Worm (Caenorhabditis elegans) whole organism, L1 larva: ENCODE results near the gene F36G3.3.

ENCODE experiments used
- C04F5.9 ChIP-seq: sonication (generic microtip); optimal IDR thresholded peaks from 2 replicates; lab custom pipeline; 2016; ENCODE audit warnings: missing genetic modification characterization, missing compliant biosample characterization
- C16A3.4 ChIP-seq: fragments of 150-350 bp; optimal IDR thresholded peaks from 2 replicates; lab custom pipeline; 2014; ENCODE audit warnings: missing biosample characterization, missing genetic modification characterization
- C34B4.2 ChIP-seq: sonication (generic microtip); optimal IDR thresholded peaks from 2 replicates; lab custom pipeline; 2017; ENCODE audit warnings: mild to moderate bottlenecking, missing genetic modification characterization, missing compliant biosample characterization
- F16B12.6 ChIP-seq: fragments of 150-350 bp; optimal IDR thresholded peaks from 2 replicates; lab custom pipeline; 2014; ENCODE audit warnings: missing biosample characterization, missing genetic modification characterization
- Y116A8C.19 ChIP-seq: sonication (generic microtip); optimal IDR thresholded peaks from 2 replicates; lab custom pipeline; 2016; ENCODE audit warnings: missing compliant biosample characterization, missing genetic modification characterization, borderline replicate concordance
- aha-1 ChIP-seq: fragments of 150-350 bp; optimal IDR thresholded peaks from 2 replicates; lab custom pipeline; 2014; ENCODE audit warnings: missing biosample characterization, missing genetic modification characterization
- ama-1 ChIP-seq: fragments of 150-350 bp; optimal IDR thresholded peaks from 2 replicates; lab custom pipeline; 2014
- blmp-1 ChIP-seq: fragments of 150-350 bp; optimal IDR thresholded peaks from 2 replicates; lab custom pipeline; 2014; ENCODE audit warnings: missing biosample characterization, missing genetic modification characterization
- ceh-82 ChIP-seq, 3 experiments: fragments of 150-350 bp in 1 of 3; sonication (generic microtip) in 2 of 3; optimal IDR thresholded peaks; 2 replicates each; lab custom pipeline; 2014 to 2017; ENCODE audit warnings: missing biosample characterization in 3 of 3, missing genetic modification characterization in 3 of 3
- ceh-88 ChIP-seq: fragments of 200-800 bp; sonication (Bioruptor generic); IDR thresholded peaks from 2 replicates; pipeline ENCODE4 v1.3.6; 2022; ENCODE audit warnings: missing genetic modification characterization, missing compliant biosample characterization
- ceh-90 ChIP-seq: sonication (generic microtip); optimal IDR thresholded peaks from 2 replicates; lab custom pipeline; 2016; ENCODE audit warnings: missing genetic modification characterization, missing compliant biosample characterization
- efl-1 ChIP-seq, 4 experiments: fragments of 150-350 bp; optimal IDR thresholded peaks in 3 of 4; peaks in 1 of 4; 1 replicate in 1 of 4; 2 replicates in 3 of 4; lab custom pipeline; 2014; ENCODE audit warnings: missing biosample characterization in 2 of 4, missing genetic modification characterization in 2 of 4, missing genetic modification reagents in 2 of 4
- efl-3 ChIP-seq: fragments of 200-800 bp; sonication (Bioruptor generic); optimal IDR thresholded peaks from 2 replicates; lab custom pipeline; 2018; ENCODE audit warnings: mild to moderate bottlenecking, missing genetic modification characterization, missing compliant biosample characterization
- egl-13 ChIP-seq: sonication (generic microtip); optimal IDR thresholded peaks from 2 replicates; lab custom pipeline; 2016; ENCODE audit warnings: missing genotype, missing genetic modification reagents, missing genetic modification characterization, missing compliant biosample characterization
- elt-3 ChIP-seq, 6 experiments: fragments of 150-350 bp in 1 of 6; sonication (generic microtip); optimal IDR thresholded peaks; 2 replicates each; lab custom pipeline; 2017 to 2018; ENCODE audit warnings: missing biosample characterization in 6 of 6, missing genetic modification characterization in 6 of 6, inconsistent platforms in 1 of 6
- fkh-4 ChIP-seq: sonication (generic microtip); optimal IDR thresholded peaks from 2 replicates; lab custom pipeline; 2016; ENCODE audit warnings: missing compliant biosample characterization, missing genetic modification characterization, borderline replicate concordance
- grh-1 ChIP-seq: fragments of 200-800 bp; sonication (Bioruptor generic); IDR thresholded peaks from 2 replicates; pipeline ENCODE4 v1.3.6; 2022; ENCODE audit warnings: missing genetic modification reagents, missing genetic modification characterization, missing compliant biosample characterization
- hlh-4 ChIP-seq: sonication (generic microtip); optimal IDR thresholded peaks from 2 replicates; lab custom pipeline; 2016; ENCODE audit warnings: mild to moderate bottlenecking, missing genetic modification characterization, missing compliant biosample characterization
- hpl-2 ChIP-seq: fragments of 150-350 bp; optimal IDR thresholded peaks from 2 replicates; lab custom pipeline; 2014; ENCODE audit warnings: missing biosample characterization, missing genetic modification reagents, missing genetic modification characterization
- irx-1 ChIP-seq: sonication (generic microtip); optimal IDR thresholded peaks from 2 replicates; lab custom pipeline; 2016; ENCODE audit warnings: missing genetic modification characterization, missing compliant biosample characterization
- lin-13 ChIP-seq: fragments of 150-350 bp; optimal IDR thresholded peaks from 2 replicates; lab custom pipeline; 2014; ENCODE audit warnings: missing biosample characterization, missing genetic modification reagents, missing genetic modification characterization
- lin-14 ChIP-seq: fragments of 200-800 bp; sonication (Bioruptor generic); optimal IDR thresholded peaks from 2 replicates; lab custom pipeline; 2018; ENCODE audit warnings: mild to moderate bottlenecking, missing genetic modification characterization, moderate library complexity, missing compliant biosample characterization
- lin-15B ChIP-seq: fragments of 150-350 bp; sonication (generic microtip); optimal IDR thresholded peaks from 3 replicates; lab custom pipeline; 2014; ENCODE audit warnings: missing biosample characterization, missing genetic modification characterization
- lir-3 ChIP-seq: sonication (generic microtip); optimal IDR thresholded peaks from 2 replicates; lab custom pipeline; 2016; ENCODE audit warnings: mild to moderate bottlenecking, missing genetic modification characterization, moderate library complexity, missing compliant biosample characterization; ENCODE audit not compliant: poor library complexity
- lsy-2 ChIP-seq, 2 experiments: fragments of 150-350 bp; optimal IDR thresholded peaks; 2 replicates each; lab custom pipeline; 2014; ENCODE audit warnings: missing biosample characterization in 2 of 2, missing genetic modification characterization in 2 of 2
- mab-9 ChIP-seq: fragments of 200-800 bp; sonication (Bioruptor generic); IDR thresholded peaks from 2 replicates; pipeline ENCODE4 v1.3.6; 2022; ENCODE audit warnings: missing genetic modification reagents, missing genetic modification characterization, missing compliant biosample characterization
- mdl-1 ChIP-seq, 2 experiments: fragments of 150-350 bp; optimal IDR thresholded peaks; 2 replicates each; lab custom pipeline; 2014 to 2017; ENCODE audit warnings: missing biosample characterization in 2 of 2, missing genetic modification characterization in 2 of 2, inconsistent platforms in 1 of 2
- mef-2 ChIP-seq: fragments of 150-350 bp; optimal IDR thresholded peaks from 2 replicates; lab custom pipeline; 2014; ENCODE audit warnings: missing biosample characterization, missing genetic modification characterization
- mep-1 ChIP-seq: fragments of 150-350 bp; optimal IDR thresholded peaks from 2 replicates; lab custom pipeline; 2014; ENCODE audit warnings: missing biosample characterization, missing genetic modification characterization
- nhr-12 ChIP-seq: sonication (generic microtip); optimal IDR thresholded peaks from 2 replicates; lab custom pipeline; 2017; ENCODE audit warnings: missing biosample characterization, missing genetic modification characterization
- nhr-19 ChIP-seq: fragments of 200-800 bp; sonication (Bioruptor generic); conservative IDR thresholded peaks from 2 replicates; pipeline ENCODE4 v1.3.6; 2022; ENCODE audit warnings: missing genetic modification characterization, missing compliant biosample characterization
- nhr-237 ChIP-seq: fragments of 150-350 bp; optimal IDR thresholded peaks from 2 replicates; lab custom pipeline; 2014; ENCODE audit warnings: missing biosample characterization, missing genetic modification characterization
- nhr-71 ChIP-seq: sonication (generic microtip); optimal IDR thresholded peaks from 2 replicates; lab custom pipeline; 2016; ENCODE audit warnings: mild to moderate bottlenecking, missing genetic modification characterization, moderate library complexity, missing compliant biosample characterization
- nhr-76 ChIP-seq: sonication (generic microtip); optimal IDR thresholded peaks from 2 replicates; lab custom pipeline; 2017; ENCODE audit warnings: missing biosample characterization, missing genetic modification characterization
- nhr-85 ChIP-seq: sonication (generic microtip); peaks from one replicate; lab custom pipeline; 2016; ENCODE audit warnings: missing genetic modification characterization, inconsistent platforms, missing compliant biosample characterization
- pqm-1 ChIP-seq: sonication (generic microtip); optimal IDR thresholded peaks from 3 replicates; lab custom pipeline; 2017; ENCODE audit warnings: missing biosample characterization, missing genetic modification characterization
- snu-23 ChIP-seq: sonication (generic microtip); optimal IDR thresholded peaks from 2 replicates; lab custom pipeline; 2016; ENCODE audit warnings: missing genetic modification characterization, missing compliant biosample characterization
- sox-4 ChIP-seq: sonication (generic microtip); optimal IDR thresholded peaks from 2 replicates; lab custom pipeline; 2016; ENCODE audit warnings: missing genetic modification characterization, missing compliant biosample characterization
- swsn-7 ChIP-seq: sonication (generic microtip); optimal IDR thresholded peaks from 2 replicates; lab custom pipeline; 2016; ENCODE audit warnings: missing genetic modification characterization, missing compliant biosample characterization
- tbx-2 ChIP-seq: sonication (generic microtip); optimal IDR thresholded peaks from 2 replicates; lab custom pipeline; 2016; ENCODE audit warnings: missing genetic modification characterization, missing compliant biosample characterization
- unc-130 ChIP-seq: fragments of 150-350 bp; optimal IDR thresholded peaks from 2 replicates; lab custom pipeline; 2017; ENCODE audit warnings: missing biosample characterization, missing genetic modification characterization, inconsistent platforms
- unc-30 ChIP-seq: sonication (generic microtip); optimal IDR thresholded peaks from 2 replicates; lab custom pipeline; 2017; ENCODE audit warnings: missing biosample characterization, missing genetic modification characterization
- unc-86 ChIP-seq: sonication (generic microtip); optimal IDR thresholded peaks from 2 replicates; lab custom pipeline; 2016; ENCODE audit warnings: missing genetic modification characterization, missing compliant biosample characterization
- unc-98 ChIP-seq: fragments of 200-800 bp; sonication (Bioruptor generic); IDR thresholded peaks from 2 replicates; pipeline ENCODE4 v1.3.6; 2022; ENCODE audit warnings: missing genetic modification characterization, missing compliant biosample characterization
- vab-15 ChIP-seq: sonication (generic microtip); optimal IDR thresholded peaks from 2 replicates; lab custom pipeline; 2017; ENCODE audit warnings: missing genotype, mild to moderate bottlenecking, missing genetic modification characterization, missing compliant biosample characterization
- xbp-1 ChIP-seq: sonication (generic microtip); optimal IDR thresholded peaks from 2 replicates; lab custom pipeline; 2016; ENCODE audit warnings: missing genetic modification characterization, missing compliant biosample characterization
- ztf-11 ChIP-seq, 2 experiments: sonication (generic microtip); optimal IDR thresholded peaks; 2 replicates each; lab custom pipeline; 2016 to 2017; ENCODE audit warnings: missing genetic modification characterization in 2 of 2, missing biosample characterization in 1 of 2, missing compliant biosample characterization in 1 of 2
- ztf-4 ChIP-seq: fragments of 150-350 bp; optimal IDR thresholded peaks from 2 replicates; lab custom pipeline; 2014; ENCODE audit warnings: missing biosample characterization, missing genetic modification characterization

Gene F36G3.3

ce11 chrX:9785865-9786264 lies 12.8 kb upstream of the F36G3.3 start:
- TF ChIP-seq lsy-2 (tag; optimal IDR thresholded peaks at IDR 0.05; lab: Kevin White, UChicago): peak in 1 of 2 experiments; percentile 8
- TF ChIP-seq snu-23: peak; percentile 31
- peak in 1 of 6 experiments; percentile 14 for TF ChIP-seq elt-3 (tag; optimal IDR thresholded peaks at IDR 0.05; lab: Kevin White, UChicago)
- TF ChIP-seq lin-13 (GFP tag; lab: Kevin White, UChicago): no peak
- no peak for TF ChIP-seq vab-15 (tag; lab: Kevin White, UChicago)
- no peak for TF ChIP-seq nhr-237 (tag; lab: Kevin White, UChicago)
- no peak for TF ChIP-seq nhr-76 (tag; lab: Kevin White, UChicago)
- TF ChIP-seq ceh-82 (tag; optimal IDR thresholded peaks at IDR 0.05; lab: Kevin White, UChicago): no peak
- TF ChIP-seq tbx-2 (tag; lab: Kevin White, UChicago): peak; percentile 8
- TF ChIP-seq ceh-88 (GFP tag; lab: Robert Waterston, UW): no peak
- no peak for TF ChIP-seq ceh-90 (tag; lab: Kevin White, UChicago)
- TF ChIP-seq egl-13 (tag; lab: Kevin White, UChicago): no peak
- TF ChIP-seq aha-1 (tag; lab: Kevin White, UChicago): no peak
- TF ChIP-seq nhr-12 (tag; lab: Kevin White, UChicago): no peak
- TF ChIP-seq Y116A8C.19: no peak
- TF ChIP-seq C34B4.2 (tag; lab: Kevin White, UChicago): no peak
- TF ChIP-seq F16B12.6 (tag; lab: Kevin White, UChicago): no peak
- no peak for TF ChIP-seq nhr-71
- no peak for TF ChIP-seq mdl-1 (tag; optimal IDR thresholded peaks at IDR 0.05; lab: Kevin White, UChicago)
- TF ChIP-seq pqm-1 (tag; lab: Kevin White, UChicago): no peak
- TF ChIP-seq lin-14 (GFP tag; lab: Kevin White, UChicago): peak; percentile 61
- TF ChIP-seq xbp-1: no peak
- no peak for TF ChIP-seq ztf-11 (tag; optimal IDR thresholded peaks at IDR 0.05; lab: Kevin White, UChicago)
- no peak for TF ChIP-seq grh-1
- TF ChIP-seq mef-2 (tag; lab: Kevin White, UChicago): no peak
- TF ChIP-seq unc-98: no peak
- no peak for TF ChIP-seq nhr-85
- TF ChIP-seq unc-86 (tag; lab: Kevin White, UChicago): no peak
- no peak for TF ChIP-seq sox-4 (tag; lab: Kevin White, UChicago)
- no peak for TF ChIP-seq lin-15B
- TF ChIP-seq C16A3.4: no peak
- TF ChIP-seq hpl-2 (GFP tag; lab: Kevin White, UChicago): no peak
- no peak for TF ChIP-seq hlh-4 (tag; lab: Kevin White, UChicago)
- TF ChIP-seq unc-130 (tag; lab: Kevin White, UChicago): peak; percentile 0
- TF ChIP-seq ztf-4 (tag; lab: Kevin White, UChicago): no peak
- peak; percentile 94 for TF ChIP-seq blmp-1
- TF ChIP-seq swsn-7 (tag; lab: Kevin White, UChicago): no peak
- no peak for TF ChIP-seq C04F5.9 (tag; lab: Kevin White, UChicago)
- TF ChIP-seq mep-1 (tag; lab: Kevin White, UChicago): peak; percentile 65
- TF ChIP-seq efl-1 (optimal IDR thresholded peaks at IDR 0.05; lab: Kevin White, UChicago): no peak
- TF ChIP-seq efl-1 (GFP tag; optimal IDR thresholded peaks at IDR 0.05 in 1 of 2; lab: Kevin White, UChicago): no peak

ce11 chrX:9789110-9789509 lies 9.5 kb upstream of the F36G3.3 start, which contains the start of gene F36G3.1:
Gene F36G3.1 (minus strand): TSS chrX:9789210.
- TF ChIP-seq efl-1 (optimal IDR thresholded peaks at IDR 0.05; lab: Kevin White, UChicago) (no peak), efl-1 (GFP tag; optimal IDR thresholded peaks at IDR 0.05 in 1 of 2; lab: Kevin White, UChicago) (peak in 1 of 2 experiments; percentile 36), egl-13 (tag; lab: Kevin White, UChicago) (no peak), F16B12.6 (tag; lab: Kevin White, UChicago) (no peak)
- TF ChIP-seq, all 84 proteins: peak for 1

ce11 chrX:9794173-9794572 lies 4.5 kb upstream of the F36G3.3 start, which contains the start of gene F36G3.2:
Gene F36G3.2 (minus strand): TSS chrX:9794273.
- TF ChIP-seq lir-3: no peak
- no peak for TF ChIP-seq elt-3 (tag; optimal IDR thresholded peaks at IDR 0.05; lab: Kevin White, UChicago)
- TF ChIP-seq fkh-4 (tag; lab: Kevin White, UChicago): no peak
- no peak for TF ChIP-seq unc-30 (tag; lab: Kevin White, UChicago)
- no peak for TF ChIP-seq F16B12.6 (tag; lab: Kevin White, UChicago)
- TF ChIP-seq mab-9: no peak
- TF ChIP-seq ama-1 (lab: Kevin White, UChicago): no peak
- TF ChIP-seq efl-3 (GFP tag; lab: Kevin White, UChicago): no peak
- no peak for TF ChIP-seq blmp-1
- TF ChIP-seq ztf-11 (tag; optimal IDR thresholded peaks at IDR 0.05; lab: Kevin White, UChicago): no peak
- TF ChIP-seq nhr-19: no peak
- TF ChIP-seq irx-1 (tag; lab: Kevin White, UChicago): no peak
